Fruit fly (Drosophila melanogaster) ovary, adult (tissue): ENCODE results near the gene aralar1.

Source experiments
- CG17801 ChIP-seq: fragments of 200-800 bp; optimal IDR thresholded peaks from 2 replicates; lab custom pipeline; 2019; ENCODE audit warnings: missing biosample characterization, mild to moderate bottlenecking, missing genetic modification characterization, moderate library complexity; ENCODE audit not compliant: partially characterized antibody

Gene aralar1

dm6 chr3R:30455817-30456544, at the start of gene aralar1:
aralar1 (minus strand) TSS chr3R:30455867.
- no peak for TF ChIP-seq CG17801 (GFP tag; lab: Kevin White, UChicago)

- TF ChIP-seq CG17801 (GFP tag; lab: Kevin White, UChicago): no peak
Measured at dm6 chr3R:30503406-30503805, 47.7 kb upstream of the aralar1 start, which contains the start of gene CG31371. CG31371 (minus strand) TSS chr3R:30503506.

- TF ChIP-seq CG17801 (GFP tag; lab: Kevin White, UChicago): no peak
Measured at dm6 chr3R:30501174-30501573, 45.5 kb upstream of the aralar1 start.

dm6 chr3R:30500226-30500625, 44.6 kb upstream of the aralar1 start, which contains the start of gene PH4alphaNE1:
PH4alphaNE1 (minus strand) TSS chr3R:30500326.
- TF ChIP-seq CG17801 (GFP tag; lab: Kevin White, UChicago): no peak

- TF ChIP-seq CG17801 (GFP tag; lab: Kevin White, UChicago): no peak
Measured at dm6 chr3R:30496103-30496858, 40.6 kb upstream of the aralar1 start, which contains the start of gene PH4alphaMP. PH4alphaMP (minus strand) TSS chr3R:30496153.

- TF ChIP-seq CG17801 (GFP tag; lab: Kevin White, UChicago): no peak
Measured at dm6 chr3R:30489797-30490196, 34.1 kb upstream of the aralar1 start, which contains the start of gene PH4alphaSG2. PH4alphaSG2 (plus strand) TSS chr3R:30490074.

dm6 chr3R:30488663-30489062, 33.0 kb upstream of the aralar1 start, which contains the start of gene Jon99Fi:
Jon99Fi (plus strand) TSS chr3R:30488963.
- TF ChIP-seq CG17801 (GFP tag; lab: Kevin White, UChicago): no peak

- no peak for TF ChIP-seq CG17801 (GFP tag; lab: Kevin White, UChicago)
Measured at dm6 chr3R:30487828-30488227, 32.2 kb upstream of the aralar1 start, which contains the start of gene Jon99Fii. Jon99Fii (minus strand) TSS chr3R:30487928.

dm6 chr3R:30476367-30476766, 20.7 kb upstream of the aralar1 start, which contains the start of gene spdo:
spdo (plus strand) TSS chr3R:30476684.
- no peak for TF ChIP-seq CG17801 (GFP tag; lab: Kevin White, UChicago)

- TF ChIP-seq CG17801 (GFP tag; lab: Kevin White, UChicago): no peak
Measured at dm6 chr3R:30475910-30476309, 20.2 kb upstream of the aralar1 start.

- no peak for TF ChIP-seq CG17801 (GFP tag; lab: Kevin White, UChicago)
Measured at dm6 chr3R:30474667-30475213, 19.1 kb upstream of the aralar1 start.

- no peak for TF ChIP-seq CG17801 (GFP tag; lab: Kevin White, UChicago)
Measured at dm6 chr3R:30472331-30472730, 16.7 kb upstream of the aralar1 start.

dm6 chr3R:30470690-30471089, 15.0 kb upstream of the aralar1 start:
- TF ChIP-seq CG17801 (GFP tag; lab: Kevin White, UChicago): no peak

dm6 chr3R:30467062-30467461, 11.4 kb upstream of the aralar1 start:
- no peak for TF ChIP-seq CG17801 (GFP tag; lab: Kevin White, UChicago)

dm6 chr3R:30466515-30466914, 10.8 kb upstream of the aralar1 start:
- no peak for TF ChIP-seq CG17801 (GFP tag; lab: Kevin White, UChicago)
